Fruit fly (Drosophila melanogaster) whole organism, embryonic: ENCODE results near the gene CG12012.

Experiments used
- Atf-2 ChIP-seq: fragments of 200-800 bp; sonication (Bioruptor generic); optimal IDR thresholded peaks from 2 replicates; lab custom pipeline; 2016; ENCODE audit warnings: missing biosample characterization, missing genetic modification characterization
- Atf3 ChIP-seq: fragments of 200-800 bp; sonication (Bioruptor generic); optimal IDR thresholded peaks from 3 replicates; lab custom pipeline; 2016; ENCODE audit warnings: missing biosample characterization, missing genetic modification characterization
- B-H1 ChIP-seq: fragments of 200-800 bp; sonication (Bioruptor generic); IDR thresholded peaks from 3 replicates; pipeline ENCODE4 v1.3.6; 2022; ENCODE audit warnings: missing biosample characterization, missing genetic modification characterization
- CG10274 ChIP-seq: fragments of 200-800 bp; sonication (Bioruptor generic); optimal IDR thresholded peaks from 3 replicates; lab custom pipeline; 2017; ENCODE audit warnings: missing biosample characterization, mild to moderate bottlenecking, missing genetic modification characterization
- CG10462 ChIP-seq: fragments of 200-800 bp; sonication (Bioruptor generic); optimal IDR thresholded peaks from 2 replicates; lab custom pipeline; 2016; ENCODE audit warnings: missing biosample characterization, missing genetic modification characterization
- CG12155 ChIP-seq: fragments of 200-800 bp; sonication (Bioruptor generic); optimal IDR thresholded peaks from 3 replicates; lab custom pipeline; 2016; ENCODE audit warnings: missing biosample characterization, missing genetic modification characterization
- CG14860 ChIP-seq: fragments of 200-800 bp; sonication (Bioruptor generic); IDR thresholded peaks from 3 replicates; pipeline ENCODE4 v1.3.6; 2022; ENCODE audit warnings: missing biosample characterization, missing genetic modification characterization; ENCODE audit not compliant: partially characterized antibody
- CG15269 ChIP-seq: fragments of 200-800 bp; sonication (Bioruptor generic); optimal IDR thresholded peaks from 2 replicates; lab custom pipeline; 2018; ENCODE audit warnings: missing biosample characterization, mild to moderate bottlenecking, missing genetic modification characterization, moderate library complexity
- CG1529 ChIP-seq: fragments of 200-800 bp; sonication (Bioruptor generic); optimal IDR thresholded peaks from 3 replicates; lab custom pipeline; 2018; ENCODE audit warnings: missing biosample characterization, missing genetic modification characterization
- CG16813 ChIP-seq: fragments of 200-800 bp; sonication (Bioruptor generic); IDR thresholded peaks from 3 replicates; pipeline ENCODE4 v1.3.6; 2022; ENCODE audit warnings: missing biosample characterization, missing genetic modification characterization; ENCODE audit not compliant: partially characterized antibody
- CG17328 ChIP-seq: fragments of 200-800 bp; sonication (Bioruptor generic); IDR thresholded peaks from 2 replicates; pipeline ENCODE4 v1.3.6; 2022; ENCODE audit warnings: missing biosample characterization, missing genetic modification characterization
- CG17802 ChIP-seq: fragments of 200-800 bp; sonication (Bioruptor generic); optimal IDR thresholded peaks from 2 replicates; lab custom pipeline; 2018; ENCODE audit warnings: missing biosample characterization, mild to moderate bottlenecking, missing genetic modification characterization, moderate library complexity
- CG2120 ChIP-seq: fragments of 200-800 bp; sonication (Bioruptor generic); optimal IDR thresholded peaks from 3 replicates; lab custom pipeline; 2016; ENCODE audit warnings: missing biosample characterization, missing genetic modification characterization
- CG2712 ChIP-seq: fragments of 200-800 bp; optimal IDR thresholded peaks from 3 replicates; lab custom pipeline; 2019; ENCODE audit warnings: missing biosample characterization, mild to moderate bottlenecking, missing genetic modification characterization, moderate library complexity
- CG4617 ChIP-seq: fragments of 200-800 bp; sonication (Bioruptor generic); optimal IDR thresholded peaks from 3 replicates; lab custom pipeline; 2016; ENCODE audit warnings: missing biosample characterization, missing genetic modification characterization, borderline replicate concordance
- CG5180 ChIP-seq: fragments of 200-800 bp; sonication (Bioruptor generic); optimal IDR thresholded peaks from 3 replicates; lab custom pipeline; 2017; ENCODE audit warnings: missing biosample characterization, missing genetic modification characterization, mild to moderate bottlenecking, moderate library complexity, missing genetic modification reagents
- CG6683 ChIP-seq: fragments of 200-800 bp; sonication (Bioruptor generic); optimal IDR thresholded peaks from 2 replicates; lab custom pipeline; 2017; ENCODE audit warnings: missing biosample characterization, mild to moderate bottlenecking, missing genetic modification characterization, missing genetic modification reagents
- CG7372 ChIP-seq: fragments of 200-800 bp; sonication (Bioruptor generic); IDR thresholded peaks from 2 replicates; pipeline ENCODE4 v1.3.6; 2022; ENCODE audit warnings: missing biosample characterization, missing genetic modification characterization
- CG8388 ChIP-seq: fragments of 200-800 bp; sonication (Bioruptor generic); optimal IDR thresholded peaks from 2 replicates; lab custom pipeline; 2019; ENCODE audit warnings: missing biosample characterization, mild to moderate bottlenecking, missing genetic modification characterization, moderate library complexity
- CTCF ChIP-seq: fragments of 200-800 bp; sonication (Bioruptor generic); optimal IDR thresholded peaks from 2 replicates; lab custom pipeline; 2017; ENCODE audit warnings: missing biosample characterization, mild to moderate bottlenecking, missing genetic modification characterization, moderate library complexity
- Camta ChIP-seq: fragments of 200-800 bp; sonication (Bioruptor generic); optimal IDR thresholded peaks from 2 replicates; lab custom pipeline; 2016; ENCODE audit warnings: missing biosample characterization, missing genetic modification characterization
- Dad ChIP-seq: fragments of 200-800 bp; sonication (Bioruptor generic); optimal IDR thresholded peaks from 3 replicates; lab custom pipeline; 2016; ENCODE audit warnings: missing biosample characterization, missing genetic modification characterization
- Ets65A ChIP-seq: fragments of 200-800 bp; sonication (Bioruptor generic); peaks from one replicate; lab custom pipeline; 2016; ENCODE audit warnings: missing biosample characterization, missing genetic modification characterization
- Gug ChIP-seq: fragments of 200-800 bp; sonication (Bioruptor generic); IDR thresholded peaks from 4 replicates; pipeline ENCODE4 v1.3.6; 2022; ENCODE audit warnings: missing biosample characterization, missing genetic modification characterization
- Hsf ChIP-seq: fragments of 200-800 bp; sonication (Bioruptor generic); optimal IDR thresholded peaks from 3 replicates; lab custom pipeline; 2016; ENCODE audit warnings: missing biosample characterization, missing genetic modification characterization
- MBD-R2 ChIP-seq: fragments of 200-800 bp; sonication (Bioruptor generic); IDR thresholded peaks from 2 replicates; pipeline ENCODE4 v1.3.6; 2022; ENCODE audit warnings: missing biosample characterization, missing genetic modification characterization
- Meics ChIP-seq: fragments of 200-800 bp; sonication (Bioruptor generic); optimal IDR thresholded peaks from 2 replicates; lab custom pipeline; 2017; ENCODE audit warnings: missing biosample characterization, mild to moderate bottlenecking, missing genetic modification characterization
- Mes4 ChIP-seq: fragments of 200-800 bp; sonication (Bioruptor generic); optimal IDR thresholded peaks from 2 replicates; lab custom pipeline; 2016; ENCODE audit warnings: missing biosample characterization, missing genetic modification characterization
- NC2α ChIP-seq: fragments of 200-800 bp; sonication (Bioruptor generic); optimal IDR thresholded peaks from 2 replicates; lab custom pipeline; 2016; ENCODE audit warnings: missing biosample characterization, missing genetic modification characterization
- Opbp ChIP-seq: fragments of 200-800 bp; sonication (Bioruptor generic); IDR thresholded peaks from 3 replicates; pipeline ENCODE4 v1.3.6; 2022; ENCODE audit warnings: missing biosample characterization, missing genetic modification characterization; ENCODE audit not compliant: partially characterized antibody
- Scr ChIP-seq: fragments of 200-800 bp; sonication (Bioruptor generic); IDR thresholded peaks from 2 replicates; pipeline ENCODE4 v1.3.6; 2022; ENCODE audit warnings: missing biosample characterization, missing genetic modification characterization; ENCODE audit not compliant: partially characterized antibody
- Sin3A ChIP-seq: fragments of >200 bp; optimal IDR thresholded peaks from 2 replicates; lab custom pipeline; 2018
- ab ChIP-seq: fragments of 200-800 bp; sonication (Bioruptor generic); optimal IDR thresholded peaks from 2 replicates; lab custom pipeline; 2016; ENCODE audit warnings: missing biosample characterization, missing genetic modification characterization
- ara ChIP-seq: fragments of 200-800 bp; sonication (Bioruptor generic); IDR thresholded peaks from 2 replicates; pipeline ENCODE4 v1.3.6; 2022; ENCODE audit warnings: missing biosample characterization, missing genetic modification characterization
- br ChIP-seq: fragments of >200 bp; optimal IDR thresholded peaks from 2 replicates; lab custom pipeline; 2017
- btn ChIP-seq: fragments of 200-800 bp; sonication (Bioruptor generic); optimal IDR thresholded peaks from 2 replicates; lab custom pipeline; 2016; ENCODE audit warnings: missing biosample characterization, missing genetic modification characterization
- dati ChIP-seq: fragments of 200-800 bp; sonication (Bioruptor generic); IDR thresholded peaks from 2 replicates; pipeline ENCODE4 v1.3.6; 2022; ENCODE audit warnings: missing biosample characterization, missing genetic modification characterization
- esg ChIP-seq: fragments of 200-800 bp; sonication (Bioruptor generic); conservative IDR thresholded peaks from 2 replicates; pipeline ENCODE4 v1.3.6; 2022; ENCODE audit warnings: missing biosample characterization, missing genetic modification characterization
- eve ChIP-seq, 2 experiments: fragments of >200 bp; optimal IDR thresholded peaks; 2 replicates each; lab custom pipeline; 2017; ENCODE audit warnings: missing biosample characterization in 2 of 2, missing genetic modification characterization in 2 of 2
- ewg ChIP-seq: fragments of 200-800 bp; sonication (Bioruptor generic); optimal IDR thresholded peaks from 3 replicates; lab custom pipeline; 2017; ENCODE audit warnings: mild to moderate bottlenecking, missing biosample characterization, missing genetic modification reagents, missing genetic modification characterization
- ftz-f1 ChIP-seq: fragments of 200-800 bp; sonication (Bioruptor generic); optimal IDR thresholded peaks from 2 replicates; lab custom pipeline; 2016; ENCODE audit warnings: missing biosample characterization, missing genetic modification characterization
- gem ChIP-seq: fragments of 200-800 bp; sonication (Bioruptor generic); optimal IDR thresholded peaks from 2 replicates; lab custom pipeline; 2019; ENCODE audit warnings: missing biosample characterization, mild to moderate bottlenecking, missing genetic modification characterization, moderate library complexity
- pan ChIP-seq, 4 experiments: fragments of >200 bp in 3 of 4; fragments of 200-800 bp in 1 of 4; sonication (Bioruptor generic) in 1 of 4; optimal IDR thresholded peaks in 3 of 4; IDR thresholded peaks in 1 of 4; 2 replicates each; pipeline versions ENCODE4 v1.3.6 to Lab custom; 2017 to 2022; ENCODE audit warnings: missing biosample characterization in 2 of 4, missing genetic modification characterization in 2 of 4, mixed read lengths in 1 of 4
- schlank ChIP-seq: fragments of 200-800 bp; sonication (Bioruptor generic); optimal IDR thresholded peaks from 2 replicates; lab custom pipeline; 2018; ENCODE audit warnings: missing biosample characterization, mild to moderate bottlenecking, missing genetic modification characterization
- seq ChIP-seq: fragments of 200-800 bp; sonication (Bioruptor generic); IDR thresholded peaks from 2 replicates; pipeline ENCODE4 v1.3.6; 2022; ENCODE audit warnings: missing biosample characterization, missing genetic modification characterization
- slbo ChIP-seq: fragments of 200-800 bp; sonication (Bioruptor generic); IDR thresholded peaks from 2 replicates; pipeline ENCODE4 v1.3.6; 2022; ENCODE audit warnings: missing biosample characterization, missing genetic modification characterization
- slou ChIP-seq: fragments of 200-800 bp; sonication (Bioruptor generic); optimal IDR thresholded peaks from 3 replicates; lab custom pipeline; 2016; ENCODE audit warnings: missing biosample characterization, missing genetic modification characterization
- slp2 ChIP-seq: fragments of 200-800 bp; sonication (Bioruptor generic); optimal IDR thresholded peaks from 2 replicates; lab custom pipeline; 2016; ENCODE audit warnings: missing biosample characterization, missing genetic modification characterization
- tap ChIP-seq: fragments of 200-800 bp; optimal IDR thresholded peaks from 3 replicates; lab custom pipeline; 2019; ENCODE audit warnings: missing biosample characterization, mild to moderate bottlenecking, missing genetic modification characterization, moderate library complexity
- trh ChIP-seq: fragments of 200-800 bp; sonication (Bioruptor generic); optimal IDR thresholded peaks from 2 replicates; lab custom pipeline; 2016; ENCODE audit warnings: missing biosample characterization, missing genetic modification characterization
- vnd ChIP-seq: fragments of 200-800 bp; sonication (Bioruptor generic); IDR thresholded peaks from 3 replicates; pipeline ENCODE4 v1.3.6; 2022; ENCODE audit warnings: missing biosample characterization, missing genetic modification characterization; ENCODE audit not compliant: partially characterized antibody

Gene CG12012

dm6 chr3L:3377965-3378292 is 1.4 kb downstream of the CG12012 start, which contains the start of gene Ids (continued):
- TF ChIP-seq ftz-f1 (GFP tag; lab: Kevin White, UChicago) (no peak), schlank (tag; lab: Kevin White, UChicago) (peak; percentile 26), NC2α (no peak), slou (GFP tag; lab: Kevin White, UChicago) (no peak), CG1529 (GFP tag; lab: Kevin White, UChicago) (peak; percentile 21), Meics (GFP tag; lab: Kevin White, UChicago) (peak; percentile 76), CG8388 (GFP tag; lab: Kevin White, UChicago) (peak; percentile 67), CG16813 (GFP tag; lab: Robert Waterston, UW) (no peak), dati (peak; percentile 23; the same call in 1 of the 2 replicates), slbo (peak; percentile 84), CG7372 (GFP tag; lab: Robert Waterston, UW) (peak; percentile 65), CG10462 (GFP tag; lab: Kevin White, UChicago) (peak; percentile 6), ewg (peak; percentile 21), br (no peak), ab (no peak), Ets65A (GFP tag; lab: Kevin White, UChicago) (peak; percentile 92), Atf-2 (no peak), tap (tag; lab: Kevin White, UChicago) (peak; percentile 28), CG17328 (GFP tag; lab: Robert Waterston, UW) (peak; percentile 80), pan (optimal IDR thresholded peaks at IDR 0.05; lab: Kevin White, UChicago) (no peak), pan (GFP tag; optimal IDR thresholded peaks at IDR 0.05 in 1 of 2, IDR thresholded peaks at IDR 0.05 in 1 of 2) (peak in 1 of 2 experiments; percentile 82), ara (GFP tag; lab: Robert Waterston, UW) (peak; percentile 84), Opbp (no peak), eve (GFP tag; optimal IDR thresholded peaks at IDR 0.05; lab: Kevin White, UChicago) (no peak), Gug (GFP tag; lab: Robert Waterston, UW) (peak; percentile 30; the same call in 1 of the 4 replicates)
- TF ChIP-seq, all 482 proteins: peak for 255

- TF ChIP-seq B-H1 (no peak), esg (GFP tag; lab: Robert Waterston, UW) (peak; percentile 38), Atf3 (no peak), CG12155 (no peak), seq (0 out of 2 replicates have a peak, but pooled peaks have one; percentile 18), slbo (no peak), gem (tag; lab: Kevin White, UChicago) (peak; percentile 59), MBD-R2 (GFP tag; lab: Robert Waterston, UW) (no peak), CG14860 (GFP tag; lab: Robert Waterston, UW) (no peak), Camta (GFP tag; lab: Kevin White, UChicago) (no peak), Scr (GFP tag; lab: Robert Waterston, UW) (peak; percentile 10; the same call in 1 of the 2 replicates), CG4617 (no peak), trh (GFP tag; lab: Kevin White, UChicago) (no peak), CG16813 (GFP tag; lab: Robert Waterston, UW) (no peak), Dad (no peak), CG2712 (tag; lab: Kevin White, UChicago) (peak; percentile 61), CG2120 (GFP tag; lab: Kevin White, UChicago) (no peak), slp2 (GFP tag; lab: Kevin White, UChicago) (no peak), CTCF (GFP tag; lab: Kevin White, UChicago) (no peak), Hsf (GFP tag; lab: Kevin White, UChicago) (peak; percentile 20), vnd (GFP tag; lab: Robert Waterston, UW) (no peak), btn (GFP tag; lab: Kevin White, UChicago) (no peak), CG5180 (peak; percentile 42), CG17802 (tag; lab: Kevin White, UChicago) (peak; percentile 27), CG15269 (peak; percentile 23), Mes4 (GFP tag; lab: Kevin White, UChicago) (no peak), CG6683 (no peak), CG10274 (GFP tag; lab: Kevin White, UChicago) (no peak), Sin3A (lab: Kevin White, UChicago) (no peak)
Measured at dm6 chr3L:3380225-3381043, 3.9 kb downstream of the CG12012 start.
